Fruit fly (Drosophila melanogaster) whole organism: ENCODE measurements around the gene CG5541.

Experiments
- CG8478 ChIP-seq: fragments of >200 bp; optimal IDR thresholded peaks from 2 replicates; lab custom pipeline; 2018; ENCODE audit warnings: inconsistent platforms
- Dll ChIP-seq: fragments of >200 bp; optimal IDR thresholded peaks from 2 replicates; lab custom pipeline; 2017
- EcR ChIP-seq, 2 experiments: fragments of >200 bp; optimal IDR thresholded peaks; 2 replicates each; lab custom pipeline; 2017; ENCODE audit warnings: missing biosample characterization in 2 of 2, missing genetic modification characterization in 2 of 2, missing genetic modification reagents in 2 of 2
- pan ChIP-seq: fragments of >200 bp; optimal IDR thresholded peaks from 2 replicates; lab custom pipeline; 2017
- psq ChIP-seq: fragments of >200 bp; optimal IDR thresholded peaks from 2 replicates; lab custom pipeline; 2017
- usp ChIP-seq: fragments of >200 bp; optimal IDR thresholded peaks from 2 replicates; lab custom pipeline; 2017; ENCODE audit warnings: missing biosample characterization, missing genetic modification characterization, mixed read lengths

CG5541 gene

DNA sequence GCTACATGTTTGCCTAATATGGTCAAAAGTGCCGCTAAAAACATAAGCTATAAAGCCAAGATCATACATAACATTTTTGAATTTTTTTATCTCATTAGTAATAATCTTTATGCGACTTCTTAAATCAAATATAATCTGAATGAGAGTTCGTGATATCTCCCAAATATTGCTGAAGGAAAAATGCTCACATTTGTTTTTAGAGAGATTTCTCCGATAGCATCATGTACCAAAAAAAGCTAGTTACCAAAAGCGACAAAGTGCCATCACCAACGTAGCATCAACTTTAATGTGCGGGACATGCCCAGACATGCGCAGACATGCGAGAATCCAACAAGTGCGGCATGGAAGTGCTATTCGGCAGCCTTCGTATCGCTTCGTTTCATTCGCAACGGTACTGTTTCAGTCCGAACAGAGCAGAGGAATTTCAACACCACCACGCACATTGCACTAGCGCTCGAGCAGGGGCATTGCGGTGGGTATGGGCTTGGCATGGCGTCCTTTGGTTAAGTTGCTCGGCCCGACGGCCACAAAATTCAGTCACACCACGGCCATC lies 45.3 kb downstream of the CG5541 start, which contains the start of gene Rab3-GEF:
Gene Rab3-GEF (plus strand): TSS at position 537 of the 553 bp plus-strand sequence.
- TF ChIP-seq EcR (GFP tag; optimal IDR thresholded peaks at IDR 0.05; lab: Kevin White, UChicago) (no peak), usp (GFP tag; lab: Kevin White, UChicago) (no peak), psq (lab: Kevin White, UChicago) (no peak), CG8478 (lab: Kevin White, UChicago) (no peak), pan (lab: Kevin White, UChicago) (no peak), Dll (no peak)

DNA sequence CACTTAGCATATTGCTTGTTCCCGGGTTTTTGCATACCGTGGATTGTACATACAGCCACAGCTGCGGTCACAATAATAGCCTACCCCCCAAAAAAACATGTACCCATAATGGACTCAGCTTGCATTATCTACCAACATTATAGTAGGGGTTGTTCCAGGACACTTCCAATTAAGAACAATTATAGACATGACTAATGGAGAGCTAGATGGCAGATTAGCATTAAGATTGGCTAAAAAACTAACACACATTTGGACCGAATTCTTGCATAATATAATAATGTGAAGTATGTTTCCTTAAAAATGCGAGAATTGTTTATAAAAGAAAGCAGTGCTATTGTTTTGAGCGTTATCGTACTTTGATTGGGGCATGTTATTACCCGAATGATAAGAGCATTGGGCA lies 46.4 kb downstream of the CG5541 start:
- no peak for TF ChIP-seq pan (lab: Kevin White, UChicago)
- TF ChIP-seq psq (lab: Kevin White, UChicago), result no peak
- TF ChIP-seq EcR (GFP tag; optimal IDR thresholded peaks at IDR 0.05; lab: Kevin White, UChicago), result no peak
- TF ChIP-seq usp (GFP tag; lab: Kevin White, UChicago), result no peak
- TF ChIP-seq Dll, result no peak

DNA sequence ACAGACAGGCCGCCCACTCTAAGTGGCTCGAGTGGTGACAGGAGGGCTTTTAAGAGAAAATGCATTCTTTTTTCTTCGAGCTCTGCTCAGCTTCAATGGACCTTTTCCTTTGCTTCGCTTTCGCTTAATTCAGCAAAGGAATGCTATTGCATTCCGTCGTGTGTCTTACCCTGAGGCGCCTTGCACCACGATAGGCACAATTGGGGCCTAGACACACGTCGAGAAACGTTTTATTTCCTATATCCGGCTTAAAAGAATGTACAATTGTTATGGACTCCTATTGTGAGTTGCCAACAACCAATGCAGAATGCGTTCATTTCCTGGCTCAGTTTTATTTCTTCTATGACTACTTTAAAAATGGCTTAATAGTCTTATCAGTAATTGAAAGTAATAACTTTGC lies 47.2 kb downstream of the CG5541 start:
- no peak for TF ChIP-seq EcR (GFP tag; optimal IDR thresholded peaks at IDR 0.05; lab: Kevin White, UChicago)
- TF ChIP-seq CG8478 (lab: Kevin White, UChicago), result no peak
- no peak for TF ChIP-seq Dll
- no peak for TF ChIP-seq pan (lab: Kevin White, UChicago)
- TF ChIP-seq psq (lab: Kevin White, UChicago), result no peak
- TF ChIP-seq usp (GFP tag; lab: Kevin White, UChicago), result no peak

DNA sequence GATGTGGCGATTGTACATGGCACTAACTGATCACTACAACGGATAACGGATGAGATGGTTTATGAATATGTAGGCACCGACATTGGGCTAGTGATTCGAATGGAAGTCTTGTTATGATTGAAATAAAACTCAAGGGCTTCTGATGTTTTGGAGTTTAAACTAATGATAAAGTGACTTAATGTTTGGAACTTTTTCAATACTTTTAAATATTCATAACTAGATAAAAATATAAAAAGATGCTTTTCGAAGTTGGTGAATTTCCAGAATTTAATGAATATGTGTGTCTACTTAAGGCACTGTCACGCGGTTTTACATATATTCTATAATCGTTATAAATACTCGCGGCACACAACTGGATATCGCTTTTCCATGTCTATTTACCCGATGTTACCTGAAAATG lies 52.0 kb downstream of the CG5541 start, which contains the start of gene CG9072:
Gene CG9072 (minus strand): TSS at position 101 of the 400 bp plus-strand sequence.
- TF ChIP-seq EcR (GFP tag; optimal IDR thresholded peaks at IDR 0.05; lab: Kevin White, UChicago) (no peak), psq (lab: Kevin White, UChicago) (no peak), usp (GFP tag; lab: Kevin White, UChicago) (no peak)
